Worm (Caenorhabditis elegans) whole organism, L1 larva: Measurements from ENCODE around the gene irld-55.
A peak's percentile ranks its signal among the peaks of the same experiment; 100 is the strongest.

ENCODE experiments used
- C04F5.9 ChIP-seq: sonication (generic microtip); optimal IDR thresholded peaks from 2 replicates; lab custom pipeline; 2016; ENCODE audit warnings: missing genetic modification characterization, missing compliant biosample characterization
- C16A3.4 ChIP-seq: fragments of 150-350 bp; optimal IDR thresholded peaks from 2 replicates; lab custom pipeline; 2014; ENCODE audit warnings: missing biosample characterization, missing genetic modification characterization
- Y116A8C.19 ChIP-seq: sonication (generic microtip); optimal IDR thresholded peaks from 2 replicates; lab custom pipeline; 2016; ENCODE audit warnings: missing compliant biosample characterization, missing genetic modification characterization, borderline replicate concordance
- ama-1 ChIP-seq: fragments of 150-350 bp; optimal IDR thresholded peaks from 2 replicates; lab custom pipeline; 2014
- blmp-1 ChIP-seq: fragments of 150-350 bp; optimal IDR thresholded peaks from 2 replicates; lab custom pipeline; 2014; ENCODE audit warnings: missing biosample characterization, missing genetic modification characterization
- ceh-63 ChIP-seq: fragments of 200-800 bp; sonication (Bioruptor generic); optimal IDR thresholded peaks from 2 replicates; lab custom pipeline; 2018; ENCODE audit warnings: mild to moderate bottlenecking, missing genetic modification characterization, missing compliant biosample characterization
- ceh-82 ChIP-seq, 3 experiments: fragments of 150-350 bp in 1 of 3; sonication (generic microtip) in 2 of 3; optimal IDR thresholded peaks; 2 replicates each; lab custom pipeline; 2014 to 2017; ENCODE audit warnings: missing biosample characterization in 3 of 3, missing genetic modification characterization in 3 of 3
- dpl-1 ChIP-seq, 3 experiments: fragments of 150-350 bp in 2 of 3; sonication (generic microtip) in 1 of 3; optimal IDR thresholded peaks; 2 replicates each; lab custom pipeline; 2014 to 2017; ENCODE audit warnings: missing biosample characterization in 3 of 3, missing genetic modification characterization in 3 of 3, missing genetic modification reagents in 3 of 3
- dsc-1 ChIP-seq: sonication (generic microtip); optimal IDR thresholded peaks from 2 replicates; lab custom pipeline; 2016; ENCODE audit warnings: mild to moderate bottlenecking, missing genetic modification characterization, missing compliant biosample characterization
- efl-1 ChIP-seq, 4 experiments: fragments of 150-350 bp; optimal IDR thresholded peaks in 3 of 4; peaks in 1 of 4; 1 replicate in 1 of 4; 2 replicates in 3 of 4; lab custom pipeline; 2014; ENCODE audit warnings: missing biosample characterization in 2 of 4, missing genetic modification characterization in 2 of 4, missing genetic modification reagents in 2 of 4
- efl-3 ChIP-seq: fragments of 200-800 bp; sonication (Bioruptor generic); optimal IDR thresholded peaks from 2 replicates; lab custom pipeline; 2018; ENCODE audit warnings: mild to moderate bottlenecking, missing genetic modification characterization, missing compliant biosample characterization
- egl-27 ChIP-seq, 2 experiments: fragments of 150-350 bp in 1 of 2; sonication (generic microtip); optimal IDR thresholded peaks; 3 replicates each; lab custom pipeline; 2017 to 2018; ENCODE audit warnings: missing biosample characterization in 2 of 2, missing genetic modification characterization in 2 of 2, missing genetic modification reagents in 2 of 2
- elt-3 ChIP-seq, 6 experiments: fragments of 150-350 bp in 1 of 6; sonication (generic microtip); optimal IDR thresholded peaks; 2 replicates each; lab custom pipeline; 2017 to 2018; ENCODE audit warnings: missing biosample characterization in 6 of 6, missing genetic modification characterization in 6 of 6, inconsistent platforms in 1 of 6
- fkh-10 ChIP-seq: sonication (generic microtip); optimal IDR thresholded peaks from 2 replicates; lab custom pipeline; 2017; ENCODE audit warnings: missing biosample characterization, missing genetic modification reagents, missing genetic modification characterization
- fkh-8 ChIP-seq: sonication (generic microtip); optimal IDR thresholded peaks from 2 replicates; lab custom pipeline; 2016; ENCODE audit warnings: mild to moderate bottlenecking, missing genetic modification characterization, missing compliant biosample characterization
- fos-1 ChIP-seq: fragments of 150-350 bp; optimal IDR thresholded peaks from 2 replicates; lab custom pipeline; 2014; ENCODE audit warnings: missing biosample characterization, missing genetic modification characterization
- grh-1 ChIP-seq: fragments of 200-800 bp; sonication (Bioruptor generic); IDR thresholded peaks from 2 replicates; pipeline ENCODE4 v1.3.6; 2022; ENCODE audit warnings: missing genetic modification reagents, missing genetic modification characterization, missing compliant biosample characterization
- irx-1 ChIP-seq: sonication (generic microtip); optimal IDR thresholded peaks from 2 replicates; lab custom pipeline; 2016; ENCODE audit warnings: missing genetic modification characterization, missing compliant biosample characterization
- jun-1 ChIP-seq: fragments of 150-350 bp; optimal IDR thresholded peaks from 2 replicates; lab custom pipeline; 2014; ENCODE audit warnings: missing biosample characterization, missing genetic modification reagents, missing genetic modification characterization
- lin-15B ChIP-seq: fragments of 150-350 bp; sonication (generic microtip); optimal IDR thresholded peaks from 3 replicates; lab custom pipeline; 2014; ENCODE audit warnings: missing biosample characterization, missing genetic modification characterization
- lin-35 ChIP-seq, 2 experiments: fragments of 150-350 bp; optimal IDR thresholded peaks; 2 replicates each; lab custom pipeline; 2014; ENCODE audit warnings: missing biosample characterization in 2 of 2, missing genetic modification characterization in 2 of 2, missing genetic modification reagents in 2 of 2
- lir-3 ChIP-seq: sonication (generic microtip); optimal IDR thresholded peaks from 2 replicates; lab custom pipeline; 2016; ENCODE audit warnings: mild to moderate bottlenecking, missing genetic modification characterization, moderate library complexity, missing compliant biosample characterization; ENCODE audit not compliant: poor library complexity
- lsy-2 ChIP-seq, 2 experiments: fragments of 150-350 bp; optimal IDR thresholded peaks; 2 replicates each; lab custom pipeline; 2014; ENCODE audit warnings: missing biosample characterization in 2 of 2, missing genetic modification characterization in 2 of 2
- mdl-1 ChIP-seq, 2 experiments: fragments of 150-350 bp; optimal IDR thresholded peaks; 2 replicates each; lab custom pipeline; 2014 to 2017; ENCODE audit warnings: missing biosample characterization in 2 of 2, missing genetic modification characterization in 2 of 2, inconsistent platforms in 1 of 2
- nhr-19 ChIP-seq: fragments of 200-800 bp; sonication (Bioruptor generic); conservative IDR thresholded peaks from 2 replicates; pipeline ENCODE4 v1.3.6; 2022; ENCODE audit warnings: missing genetic modification characterization, missing compliant biosample characterization
- nhr-20 ChIP-seq: sonication (generic microtip); optimal IDR thresholded peaks from 2 replicates; lab custom pipeline; 2016; ENCODE audit warnings: mild to moderate bottlenecking, missing genetic modification characterization, missing compliant biosample characterization
- nhr-28 ChIP-seq: fragments of 150-350 bp; optimal IDR thresholded peaks from 2 replicates; lab custom pipeline; 2014; ENCODE audit warnings: missing biosample characterization, missing genetic modification characterization
- nhr-76 ChIP-seq: sonication (generic microtip); optimal IDR thresholded peaks from 2 replicates; lab custom pipeline; 2017; ENCODE audit warnings: missing biosample characterization, missing genetic modification characterization
- nhr-77 ChIP-seq: fragments of 150-350 bp; optimal IDR thresholded peaks from 2 replicates; lab custom pipeline; 2014; ENCODE audit warnings: missing biosample characterization, missing genetic modification characterization
- nhr-90 ChIP-seq: sonication (generic microtip); optimal IDR thresholded peaks from 2 replicates; lab custom pipeline; 2016; ENCODE audit warnings: mild to moderate bottlenecking, missing genetic modification characterization, missing compliant biosample characterization; ENCODE audit not compliant: poor library complexity
- pqm-1 ChIP-seq: sonication (generic microtip); optimal IDR thresholded peaks from 3 replicates; lab custom pipeline; 2017; ENCODE audit warnings: missing biosample characterization, missing genetic modification characterization
- rnt-1 ChIP-seq: sonication (generic microtip); optimal IDR thresholded peaks from 2 replicates; lab custom pipeline; 2016; ENCODE audit warnings: mild to moderate bottlenecking, missing genetic modification characterization, moderate library complexity, missing compliant biosample characterization
- skn-1 ChIP-seq: fragments of 150-350 bp; optimal IDR thresholded peaks from 2 replicates; lab custom pipeline; 2014; ENCODE audit warnings: missing biosample characterization, missing genetic modification characterization
- snpc-4 ChIP-seq: fragments of 150-350 bp; optimal IDR thresholded peaks from 2 replicates; lab custom pipeline; 2014; ENCODE audit warnings: missing biosample characterization, missing genetic modification characterization
- snu-23 ChIP-seq: sonication (generic microtip); optimal IDR thresholded peaks from 2 replicates; lab custom pipeline; 2016; ENCODE audit warnings: missing genetic modification characterization, missing compliant biosample characterization
- sup-37 ChIP-seq: fragments of 200-800 bp; sonication (Bioruptor generic); optimal IDR thresholded peaks from 2 replicates; lab custom pipeline; 2018; ENCODE audit warnings: mild to moderate bottlenecking, missing genetic modification characterization, missing compliant biosample characterization
- swsn-7 ChIP-seq: sonication (generic microtip); optimal IDR thresholded peaks from 2 replicates; lab custom pipeline; 2016; ENCODE audit warnings: missing genetic modification characterization, missing compliant biosample characterization
- tbx-2 ChIP-seq: sonication (generic microtip); optimal IDR thresholded peaks from 2 replicates; lab custom pipeline; 2016; ENCODE audit warnings: missing genetic modification characterization, missing compliant biosample characterization
- unc-30 ChIP-seq: sonication (generic microtip); optimal IDR thresholded peaks from 2 replicates; lab custom pipeline; 2017; ENCODE audit warnings: missing biosample characterization, missing genetic modification characterization
- vab-15 ChIP-seq: sonication (generic microtip); optimal IDR thresholded peaks from 2 replicates; lab custom pipeline; 2017; ENCODE audit warnings: missing genotype, mild to moderate bottlenecking, missing genetic modification characterization, missing compliant biosample characterization
- xbp-1 ChIP-seq: sonication (generic microtip); optimal IDR thresholded peaks from 2 replicates; lab custom pipeline; 2016; ENCODE audit warnings: missing genetic modification characterization, missing compliant biosample characterization
- zag-1 ChIP-seq: fragments of 150-350 bp; optimal IDR thresholded peaks from 2 replicates; lab custom pipeline; 2014; ENCODE audit warnings: missing biosample characterization, missing genetic modification characterization
- zip-4 ChIP-seq: fragments of 200-800 bp; sonication (Bioruptor generic); optimal IDR thresholded peaks from 2 replicates; lab custom pipeline; 2018; ENCODE audit warnings: mild to moderate bottlenecking, missing genetic modification characterization, moderate library complexity, missing compliant biosample characterization
- ztf-11 ChIP-seq, 2 experiments: sonication (generic microtip); optimal IDR thresholded peaks; 2 replicates each; lab custom pipeline; 2016 to 2017; ENCODE audit warnings: missing genetic modification characterization in 2 of 2, missing biosample characterization in 1 of 2, missing compliant biosample characterization in 1 of 2

The irld-55 gene

ce11 chrIV:14013692-14014091, 6.3 kb upstream of the irld-55 start:
- TF ChIP-seq nhr-20 (tag; lab: Kevin White, UChicago) = peak; percentile 30
- peak; percentile 1 for TF ChIP-seq fkh-8 (tag; lab: Kevin White, UChicago)
- TF ChIP-seq skn-1 (tag; lab: Kevin White, UChicago) = peak; percentile 49
- TF ChIP-seq dsc-1 (tag; lab: Kevin White, UChicago) = peak; percentile 29
- peak; percentile 9 for TF ChIP-seq tbx-2
- TF ChIP-seq nhr-76 (tag; lab: Kevin White, UChicago) = no peak
- TF ChIP-seq swsn-7 (tag; lab: Kevin White, UChicago) = peak; percentile 24
- TF ChIP-seq sup-37 (GFP tag; lab: Kevin White, UChicago) = no peak
- peak in 2 of 3 experiments; percentile 10 to 12 for TF ChIP-seq dpl-1 (GFP tag; optimal IDR thresholded peaks at IDR 0.05; lab: Kevin White, UChicago)
- TF ChIP-seq nhr-77 (tag; lab: Kevin White, UChicago) = peak; percentile 33
- TF ChIP-seq ceh-82 (tag; optimal IDR thresholded peaks at IDR 0.05; lab: Kevin White, UChicago) = peak in 1 of 3 experiments; percentile 31
- peak; percentile 42 for TF ChIP-seq nhr-19 (GFP tag; lab: Robert Waterston, UW)
- no peak for TF ChIP-seq zip-4 (GFP tag; lab: Kevin White, UChicago)
- no peak for TF ChIP-seq efl-3
- peak; percentile 36 for TF ChIP-seq nhr-90
- peak in 1 of 2 experiments; percentile 26 for TF ChIP-seq mdl-1 (tag; optimal IDR thresholded peaks at IDR 0.05; lab: Kevin White, UChicago)
- no peak for TF ChIP-seq unc-30 (tag; lab: Kevin White, UChicago)
- peak in 1 of 2 experiments; percentile 16 for TF ChIP-seq lin-35 (GFP tag; optimal IDR thresholded peaks at IDR 0.05; lab: Kevin White, UChicago)
- peak in 1 of 2 experiments; percentile 11 for TF ChIP-seq efl-1 (optimal IDR thresholded peaks at IDR 0.05; lab: Kevin White, UChicago)
- TF ChIP-seq efl-1 (GFP tag; optimal IDR thresholded peaks at IDR 0.05 in 1 of 2; lab: Kevin White, UChicago) = peak in 1 of 2 experiments; percentile 2
- TF ChIP-seq lir-3 = no peak
- TF ChIP-seq blmp-1 (tag; lab: Kevin White, UChicago) = no peak
- TF ChIP-seq lsy-2 (tag; optimal IDR thresholded peaks at IDR 0.05; lab: Kevin White, UChicago) = peak; percentile 17 to 50
- TF ChIP-seq C16A3.4 = peak; percentile 15
- TF ChIP-seq snpc-4 (tag; lab: Kevin White, UChicago) = peak; percentile 95

ce11 chrIV:14015844-14016243, 4.2 kb upstream of the irld-55 start, which contains the start of gene srw-63:
Gene srw-63, minus strand, starts transcription at chrIV:14015944.
- TF ChIP-seq ceh-63 (GFP tag; lab: Kevin White, UChicago) (no peak), egl-27 (tag; optimal IDR thresholded peaks at IDR 0.05; lab: Kevin White, UChicago) (no peak), vab-15 (no peak), mdl-1 (tag; optimal IDR thresholded peaks at IDR 0.05; lab: Kevin White, UChicago) (no peak)
- TF ChIP-seq, all 84 proteins: peak for 0

DNA sequence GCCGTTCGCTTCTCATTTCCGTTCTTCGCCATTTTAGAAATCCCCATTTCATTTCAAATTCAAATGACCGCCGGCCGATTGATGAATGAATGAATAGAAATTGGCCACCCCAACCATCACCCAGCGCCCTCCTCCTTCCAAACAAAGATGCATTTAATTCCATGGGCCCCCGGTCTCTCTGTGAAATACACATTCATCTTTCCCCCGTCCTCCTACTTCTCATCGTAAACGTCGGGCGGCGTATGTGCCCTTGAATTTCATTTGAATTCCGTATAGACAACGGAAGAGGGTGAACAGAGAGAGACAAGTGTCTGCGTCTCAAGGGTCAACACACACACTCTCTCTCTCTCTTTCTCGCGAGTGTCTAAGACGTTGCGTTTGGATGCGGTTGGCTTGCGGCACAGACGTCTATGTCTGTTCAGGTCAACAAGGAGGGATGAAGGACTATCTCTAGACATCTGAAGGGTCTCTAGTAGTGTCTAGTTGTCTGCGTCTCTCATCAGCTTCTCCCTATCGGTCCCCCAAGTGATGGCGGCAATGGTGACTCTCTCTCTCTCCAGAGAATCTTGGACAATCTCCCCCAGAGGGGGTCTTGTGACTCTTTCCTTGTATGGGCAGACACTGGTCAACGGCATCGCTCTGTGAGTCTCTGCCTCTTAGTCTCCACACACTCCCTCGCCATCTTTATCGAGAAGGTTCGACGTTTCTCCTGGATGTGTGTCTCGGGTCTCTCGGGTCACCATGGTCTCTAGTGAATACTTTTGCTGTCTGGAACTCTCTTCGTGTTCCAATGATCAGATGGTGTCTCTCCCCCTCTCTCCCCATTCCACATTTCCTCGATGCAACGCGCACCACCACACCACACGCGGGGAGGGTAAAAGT, 12.9 kb downstream of the irld-55 start:
- TF ChIP-seq lir-3 (peak; percentile 67), lin-15B (tag; lab: Kevin White, UChicago) (peak; percentile 17), fkh-10 (GFP tag; lab: Kevin White, UChicago) (peak; percentile 73), swsn-7 (tag; lab: Kevin White, UChicago) (peak; percentile 86), dsc-1 (tag; lab: Kevin White, UChicago) (peak; percentile 75), grh-1 (GFP tag; lab: Robert Waterston, UW) (peak; percentile 74), snu-23 (GFP tag; lab: Kevin White, UChicago) (peak; percentile 85), xbp-1 (tag; lab: Kevin White, UChicago) (peak; percentile 75), pqm-1 (tag; lab: Kevin White, UChicago) (no peak), efl-3 (no peak), nhr-28 (tag; lab: Kevin White, UChicago) (no peak), ztf-11 (tag; optimal IDR thresholded peaks at IDR 0.05; lab: Kevin White, UChicago) (peak in 1 of 2 experiments; percentile 81), rnt-1 (tag; lab: Kevin White, UChicago) (peak; percentile 75), nhr-20 (tag; lab: Kevin White, UChicago) (peak; percentile 86), efl-1 (optimal IDR thresholded peaks at IDR 0.05; lab: Kevin White, UChicago) (peak; percentile 72 to 83), efl-1 (GFP tag; optimal IDR thresholded peaks at IDR 0.05 in 1 of 2; lab: Kevin White, UChicago) (peak; percentile 51 to 94), elt-3 (tag; optimal IDR thresholded peaks at IDR 0.05; lab: Kevin White, UChicago) (no peak), C04F5.9 (tag; lab: Kevin White, UChicago) (no peak), skn-1 (tag; lab: Kevin White, UChicago) (peak; percentile 51), zag-1 (tag; lab: Kevin White, UChicago) (peak; percentile 34), irx-1 (tag; lab: Kevin White, UChicago) (peak; percentile 8), vab-15 (no peak), zip-4 (GFP tag; lab: Kevin White, UChicago) (peak; percentile 26), fos-1 (peak; percentile 17), ceh-82 (tag; optimal IDR thresholded peaks at IDR 0.05; lab: Kevin White, UChicago) (peak; percentile 44 to 75 (median 72)), jun-1 (peak; percentile 60), ama-1 (lab: Kevin White, UChicago) (peak; percentile 33), Y116A8C.19 (tag; lab: Kevin White, UChicago) (no peak)
